Fruit fly (Drosophila melanogaster): ENCODE results near the gene CG15824.

Gene CG15824

dm6 chr2L:855052-855547, 29.8 kb downstream of the CG15824 start, which contains the start of gene CG13949 (continued):
- TF ChIP-seq CG32772 (GFP tag; IDR thresholded peaks at IDR 0.05): peak; percentile 60
- TF ChIP-seq D19A (tag; optimal IDR thresholded peaks at IDR 0.05): no peak
- TF ChIP-seq CG5245 (GFP tag; optimal IDR thresholded peaks at IDR 0.05): no peak
- peak; percentile 44; the same call in 1 of the 2 replicates for TF ChIP-seq esg (GFP tag; conservative IDR thresholded peaks at IDR 0.05)
- no peak for TF ChIP-seq Optix (GFP tag; IDR thresholded peaks at IDR 0.05)
- peak; percentile 71; the same call in 2 of the 3 replicates for TF ChIP-seq ase (GFP tag; IDR thresholded peaks at IDR 0.05)
- peak; percentile 65 for TF ChIP-seq Xbp1 (GFP tag; optimal IDR thresholded peaks at IDR 0.05)
- TF ChIP-seq ranshi (GFP tag; IDR thresholded peaks at IDR 0.05): peak; percentile 78
- peak; percentile 50 for TF ChIP-seq ind (GFP tag; optimal IDR thresholded peaks at IDR 0.05)
- no peak for TF ChIP-seq nau (GFP tag; optimal IDR thresholded peaks at IDR 0.05)
- peak; percentile 51 for TF ChIP-seq CG9609 (GFP tag; optimal IDR thresholded peaks at IDR 0.05)
- no peak for TF ChIP-seq fd102C (GFP tag; optimal IDR thresholded peaks at IDR 0.05)
- TF ChIP-seq p53 (GFP tag; optimal IDR thresholded peaks at IDR 0.05): peak; percentile 14
- peak; percentile 64; the same call in 1 of the 2 replicates for TF ChIP-seq wdn (GFP tag; IDR thresholded peaks at IDR 0.05)
- TF ChIP-seq mld (GFP tag; IDR thresholded peaks at IDR 0.05; ENCODE audit: partially characterized antibody): no peak
- TF ChIP-seq HLH54F (GFP tag; optimal IDR thresholded peaks at IDR 0.05): peak; percentile 57
- no peak for TF ChIP-seq ato (GFP tag; IDR thresholded peaks at IDR 0.05; ENCODE audit: partially characterized antibody)
- peak; percentile 17 for TF ChIP-seq CG8478 (optimal IDR thresholded peaks at IDR 0.05)
- no peak for TF ChIP-seq CG4707 (GFP tag; optimal IDR thresholded peaks at IDR 0.05)
- TF ChIP-seq HLHmδ (GFP tag; optimal IDR thresholded peaks at IDR 0.05): no peak
- TF ChIP-seq CG1647 (GFP tag; optimal IDR thresholded peaks at IDR 0.05): no peak
- peak; percentile 84 for TF ChIP-seq CoRest (tag; optimal IDR thresholded peaks at IDR 0.05)
- TF ChIP-seq chinmo (GFP tag; IDR thresholded peaks at IDR 0.05; ENCODE audit: partially characterized antibody): no peak
- peak; percentile 35 for TF ChIP-seq Ravus (GFP tag; IDR thresholded peaks at IDR 0.05)
- no peak for TF ChIP-seq tio (GFP tag; optimal IDR thresholded peaks at IDR 0.05)
- TF ChIP-seq Dbx (GFP tag; IDR thresholded peaks at IDR 0.05): peak; percentile 82
- peak; percentile 64; the same call in 1 of the 2 replicates for TF ChIP-seq bbx (GFP tag; IDR thresholded peaks at IDR 0.05; ENCODE audit: partially characterized antibody)
- TF ChIP-seq CG17186 (GFP tag; optimal IDR thresholded peaks at IDR 0.05): no peak
- no peak for TF ChIP-seq tll (GFP tag; optimal IDR thresholded peaks at IDR 0.05)
- peak; percentile 39 for TF ChIP-seq kay (GFP tag; optimal IDR thresholded peaks at IDR 0.05)
- peak; percentile 68 for TF ChIP-seq grau (tag; optimal IDR thresholded peaks at IDR 0.05)
- TF ChIP-seq Blimp-1 (GFP tag; optimal IDR thresholded peaks at IDR 0.05): peak; percentile 56
- TF ChIP-seq Dll (GFP tag; IDR thresholded peaks at IDR 0.05; ENCODE audit: partially characterized antibody): 0 out of 4 replicates have a peak, but pooled peaks have one; percentile 40
- TF ChIP-seq Oaz (GFP tag; IDR thresholded peaks at IDR 0.05): no peak
- TF ChIP-seq gro (GFP tag; optimal IDR thresholded peaks at IDR 0.05): peak; percentile 79
- TF ChIP-seq row (GFP tag; IDR thresholded peaks at IDR 0.05): peak; percentile 69
- TF ChIP-seq cg (GFP tag; optimal IDR thresholded peaks at IDR 0.05): no peak
- TF ChIP-seq CG17829 (tag; optimal IDR thresholded peaks at IDR 0.05): peak; percentile 66
- peak; percentile 28 for TF ChIP-seq tap (tag; optimal IDR thresholded peaks at IDR 0.05)
- TF ChIP-seq CG7745 (tag; optimal IDR thresholded peaks at IDR 0.05): peak; percentile 38
- TF ChIP-seq CG16815 (GFP tag; optimal IDR thresholded peaks at IDR 0.05): no peak
- peak; percentile 98 for TF ChIP-seq Lhr (GFP tag; optimal IDR thresholded peaks at IDR 0.05)
- TF ChIP-seq corto (GFP tag; optimal IDR thresholded peaks at IDR 0.05): no peak
- TF ChIP-seq CG15514 (GFP tag; optimal IDR thresholded peaks at IDR 0.05): peak; percentile 70
- TF ChIP-seq CG31224 (GFP tag; IDR thresholded peaks at IDR 0.05): peak; percentile 69
- no peak for TF ChIP-seq CkIIα-i1 (GFP tag; IDR thresholded peaks at IDR 0.05)
- TF ChIP-seq toy (GFP tag; IDR thresholded peaks at IDR 0.05): peak; percentile 20; the same call in 1 of the 2 replicates
- TF ChIP-seq dpn (GFP tag; optimal IDR thresholded peaks at IDR 0.05): peak; percentile 48 to 67
- peak; percentile 88 for TF ChIP-seq vvl (GFP tag; IDR thresholded peaks at IDR 0.05)
- peak; percentile 47 for TF ChIP-seq pita (GFP tag; optimal IDR thresholded peaks at IDR 0.05)
